Worm (Caenorhabditis elegans) whole organism, L1 larva: Measurements from ENCODE around the gene pho-7.

Experiments
- C34B4.2 ChIP-seq: sonication (generic microtip); optimal IDR thresholded peaks from 2 replicates; lab custom pipeline; 2017; ENCODE audit warnings: mild to moderate bottlenecking, missing genetic modification characterization, missing compliant biosample characterization
- aha-1 ChIP-seq: fragments of 150-350 bp; optimal IDR thresholded peaks from 2 replicates; lab custom pipeline; 2014; ENCODE audit warnings: missing biosample characterization, missing genetic modification characterization
- aly-2 ChIP-seq: fragments of 150-350 bp; optimal IDR thresholded peaks from 2 replicates; lab custom pipeline; 2014; ENCODE audit warnings: missing biosample characterization, missing genetic modification characterization
- ama-1 ChIP-seq: fragments of 150-350 bp; optimal IDR thresholded peaks from 2 replicates; lab custom pipeline; 2014
- blmp-1 ChIP-seq: fragments of 150-350 bp; optimal IDR thresholded peaks from 2 replicates; lab custom pipeline; 2014; ENCODE audit warnings: missing biosample characterization, missing genetic modification characterization
- ceh-8 ChIP-seq: fragments of 200-800 bp; sonication (Bioruptor generic); optimal IDR thresholded peaks from 2 replicates; lab custom pipeline; 2018; ENCODE audit warnings: mild to moderate bottlenecking, missing genetic modification characterization, moderate library complexity, missing compliant biosample characterization
- ceh-82 ChIP-seq, 3 experiments: fragments of 150-350 bp in 1 of 3; sonication (generic microtip) in 2 of 3; optimal IDR thresholded peaks; 2 replicates each; lab custom pipeline; 2014 to 2017; ENCODE audit warnings: missing biosample characterization in 3 of 3, missing genetic modification characterization in 3 of 3
- ceh-90 ChIP-seq: sonication (generic microtip); optimal IDR thresholded peaks from 2 replicates; lab custom pipeline; 2016; ENCODE audit warnings: missing genetic modification characterization, missing compliant biosample characterization
- ces-1 ChIP-seq: fragments of 150-350 bp; optimal IDR thresholded peaks from 2 replicates; lab custom pipeline; 2014; ENCODE audit warnings: missing biosample characterization, missing genetic modification reagents, missing genetic modification characterization
- dsc-1 ChIP-seq: sonication (generic microtip); optimal IDR thresholded peaks from 2 replicates; lab custom pipeline; 2016; ENCODE audit warnings: mild to moderate bottlenecking, missing genetic modification characterization, missing compliant biosample characterization
- efl-3 ChIP-seq: fragments of 200-800 bp; sonication (Bioruptor generic); optimal IDR thresholded peaks from 2 replicates; lab custom pipeline; 2018; ENCODE audit warnings: mild to moderate bottlenecking, missing genetic modification characterization, missing compliant biosample characterization
- egl-27 ChIP-seq, 2 experiments: fragments of 150-350 bp in 1 of 2; sonication (generic microtip); optimal IDR thresholded peaks; 3 replicates each; lab custom pipeline; 2017 to 2018; ENCODE audit warnings: missing biosample characterization in 2 of 2, missing genetic modification characterization in 2 of 2, missing genetic modification reagents in 2 of 2
- elt-2 ChIP-seq: sonication (generic microtip); optimal IDR thresholded peaks from 2 replicates; lab custom pipeline; 2016; ENCODE audit warnings: missing genetic modification characterization, mild to moderate bottlenecking, inconsistent platforms, missing compliant biosample characterization, missing genetic modification reagents
- ets-5 ChIP-seq: fragments of 200-800 bp; sonication (Bioruptor generic); IDR thresholded peaks from 2 replicates; pipeline ENCODE4 v1.3.6; 2022; ENCODE audit warnings: missing genetic modification characterization, missing compliant biosample characterization
- fkh-10 ChIP-seq: sonication (generic microtip); optimal IDR thresholded peaks from 2 replicates; lab custom pipeline; 2017; ENCODE audit warnings: missing biosample characterization, missing genetic modification reagents, missing genetic modification characterization
- fkh-4 ChIP-seq: sonication (generic microtip); optimal IDR thresholded peaks from 2 replicates; lab custom pipeline; 2016; ENCODE audit warnings: missing compliant biosample characterization, missing genetic modification characterization, borderline replicate concordance
- fkh-8 ChIP-seq: sonication (generic microtip); optimal IDR thresholded peaks from 2 replicates; lab custom pipeline; 2016; ENCODE audit warnings: mild to moderate bottlenecking, missing genetic modification characterization, missing compliant biosample characterization
- fos-1 ChIP-seq: fragments of 150-350 bp; optimal IDR thresholded peaks from 2 replicates; lab custom pipeline; 2014; ENCODE audit warnings: missing biosample characterization, missing genetic modification characterization
- grh-1 ChIP-seq: fragments of 200-800 bp; sonication (Bioruptor generic); IDR thresholded peaks from 2 replicates; pipeline ENCODE4 v1.3.6; 2022; ENCODE audit warnings: missing genetic modification reagents, missing genetic modification characterization, missing compliant biosample characterization
- irx-1 ChIP-seq: sonication (generic microtip); optimal IDR thresholded peaks from 2 replicates; lab custom pipeline; 2016; ENCODE audit warnings: missing genetic modification characterization, missing compliant biosample characterization
- jun-1 ChIP-seq: fragments of 150-350 bp; optimal IDR thresholded peaks from 2 replicates; lab custom pipeline; 2014; ENCODE audit warnings: missing biosample characterization, missing genetic modification reagents, missing genetic modification characterization
- lin-14 ChIP-seq: fragments of 200-800 bp; sonication (Bioruptor generic); optimal IDR thresholded peaks from 2 replicates; lab custom pipeline; 2018; ENCODE audit warnings: mild to moderate bottlenecking, missing genetic modification characterization, moderate library complexity, missing compliant biosample characterization
- lin-35 ChIP-seq, 2 experiments: fragments of 150-350 bp; optimal IDR thresholded peaks; 2 replicates each; lab custom pipeline; 2014; ENCODE audit warnings: missing biosample characterization in 2 of 2, missing genetic modification characterization in 2 of 2, missing genetic modification reagents in 2 of 2
- lin-39 ChIP-seq: fragments of 150-350 bp; optimal IDR thresholded peaks from 2 replicates; lab custom pipeline; 2014; ENCODE audit warnings: missing biosample characterization, missing genetic modification reagents, missing genetic modification characterization
- lir-3 ChIP-seq: sonication (generic microtip); optimal IDR thresholded peaks from 2 replicates; lab custom pipeline; 2016; ENCODE audit warnings: mild to moderate bottlenecking, missing genetic modification characterization, moderate library complexity, missing compliant biosample characterization; ENCODE audit not compliant: poor library complexity
- lsy-2 ChIP-seq, 2 experiments: fragments of 150-350 bp; optimal IDR thresholded peaks; 2 replicates each; lab custom pipeline; 2014; ENCODE audit warnings: missing biosample characterization in 2 of 2, missing genetic modification characterization in 2 of 2
- mep-1 ChIP-seq: fragments of 150-350 bp; optimal IDR thresholded peaks from 2 replicates; lab custom pipeline; 2014; ENCODE audit warnings: missing biosample characterization, missing genetic modification characterization
- nhr-19 ChIP-seq: fragments of 200-800 bp; sonication (Bioruptor generic); conservative IDR thresholded peaks from 2 replicates; pipeline ENCODE4 v1.3.6; 2022; ENCODE audit warnings: missing genetic modification characterization, missing compliant biosample characterization
- nhr-20 ChIP-seq: sonication (generic microtip); optimal IDR thresholded peaks from 2 replicates; lab custom pipeline; 2016; ENCODE audit warnings: mild to moderate bottlenecking, missing genetic modification characterization, missing compliant biosample characterization
- nhr-237 ChIP-seq: fragments of 150-350 bp; optimal IDR thresholded peaks from 2 replicates; lab custom pipeline; 2014; ENCODE audit warnings: missing biosample characterization, missing genetic modification characterization
- nhr-71 ChIP-seq: sonication (generic microtip); optimal IDR thresholded peaks from 2 replicates; lab custom pipeline; 2016; ENCODE audit warnings: mild to moderate bottlenecking, missing genetic modification characterization, moderate library complexity, missing compliant biosample characterization
- nhr-76 ChIP-seq: sonication (generic microtip); optimal IDR thresholded peaks from 2 replicates; lab custom pipeline; 2017; ENCODE audit warnings: missing biosample characterization, missing genetic modification characterization
- nhr-77 ChIP-seq: fragments of 150-350 bp; optimal IDR thresholded peaks from 2 replicates; lab custom pipeline; 2014; ENCODE audit warnings: missing biosample characterization, missing genetic modification characterization
- nhr-84 ChIP-seq: sonication (generic microtip); optimal IDR thresholded peaks from 2 replicates; lab custom pipeline; 2017; ENCODE audit warnings: missing biosample characterization, missing genetic modification characterization
- nhr-85 ChIP-seq: sonication (generic microtip); peaks from one replicate; lab custom pipeline; 2016; ENCODE audit warnings: missing genetic modification characterization, inconsistent platforms, missing compliant biosample characterization
- nhr-90 ChIP-seq: sonication (generic microtip); optimal IDR thresholded peaks from 2 replicates; lab custom pipeline; 2016; ENCODE audit warnings: mild to moderate bottlenecking, missing genetic modification characterization, missing compliant biosample characterization; ENCODE audit not compliant: poor library complexity
- pag-3 ChIP-seq: sonication (generic microtip); optimal IDR thresholded peaks from 2 replicates; lab custom pipeline; 2017; ENCODE audit warnings: missing genetic modification characterization, mild to moderate bottlenecking, missing compliant biosample characterization, antibody characterized with exemption, borderline replicate concordance; ENCODE audit not compliant: insufficient read depth
- pqm-1 ChIP-seq: sonication (generic microtip); optimal IDR thresholded peaks from 3 replicates; lab custom pipeline; 2017; ENCODE audit warnings: missing biosample characterization, missing genetic modification characterization
- rnt-1 ChIP-seq: sonication (generic microtip); optimal IDR thresholded peaks from 2 replicates; lab custom pipeline; 2016; ENCODE audit warnings: mild to moderate bottlenecking, missing genetic modification characterization, moderate library complexity, missing compliant biosample characterization
- skn-1 ChIP-seq: fragments of 150-350 bp; optimal IDR thresholded peaks from 2 replicates; lab custom pipeline; 2014; ENCODE audit warnings: missing biosample characterization, missing genetic modification characterization
- sptf-1 ChIP-seq: fragments of 150-350 bp; optimal IDR thresholded peaks from 2 replicates; lab custom pipeline; 2014; ENCODE audit warnings: missing biosample characterization, missing genetic modification characterization
- swsn-7 ChIP-seq: sonication (generic microtip); optimal IDR thresholded peaks from 2 replicates; lab custom pipeline; 2016; ENCODE audit warnings: missing genetic modification characterization, missing compliant biosample characterization
- tlp-1 ChIP-seq: fragments of 150-350 bp; optimal IDR thresholded peaks from 2 replicates; lab custom pipeline; 2014; ENCODE audit warnings: missing biosample characterization, missing genetic modification characterization
- unc-130 ChIP-seq: fragments of 150-350 bp; optimal IDR thresholded peaks from 2 replicates; lab custom pipeline; 2017; ENCODE audit warnings: missing biosample characterization, missing genetic modification characterization, inconsistent platforms
- unc-30 ChIP-seq: sonication (generic microtip); optimal IDR thresholded peaks from 2 replicates; lab custom pipeline; 2017; ENCODE audit warnings: missing biosample characterization, missing genetic modification characterization
- unc-86 ChIP-seq: sonication (generic microtip); optimal IDR thresholded peaks from 2 replicates; lab custom pipeline; 2016; ENCODE audit warnings: missing genetic modification characterization, missing compliant biosample characterization
- unc-98 ChIP-seq: fragments of 200-800 bp; sonication (Bioruptor generic); IDR thresholded peaks from 2 replicates; pipeline ENCODE4 v1.3.6; 2022; ENCODE audit warnings: missing genetic modification characterization, missing compliant biosample characterization
- xbp-1 ChIP-seq: sonication (generic microtip); optimal IDR thresholded peaks from 2 replicates; lab custom pipeline; 2016; ENCODE audit warnings: missing genetic modification characterization, missing compliant biosample characterization
- zip-4 ChIP-seq: fragments of 200-800 bp; sonication (Bioruptor generic); optimal IDR thresholded peaks from 2 replicates; lab custom pipeline; 2018; ENCODE audit warnings: mild to moderate bottlenecking, missing genetic modification characterization, moderate library complexity, missing compliant biosample characterization
- ztf-11 ChIP-seq, 2 experiments: sonication (generic microtip); optimal IDR thresholded peaks; 2 replicates each; lab custom pipeline; 2016 to 2017; ENCODE audit warnings: missing genetic modification characterization in 2 of 2, missing biosample characterization in 1 of 2, missing compliant biosample characterization in 1 of 2
- ztf-4 ChIP-seq: fragments of 150-350 bp; optimal IDR thresholded peaks from 2 replicates; lab custom pipeline; 2014; ENCODE audit warnings: missing biosample characterization, missing genetic modification characterization

Gene pho-7

DNA sequence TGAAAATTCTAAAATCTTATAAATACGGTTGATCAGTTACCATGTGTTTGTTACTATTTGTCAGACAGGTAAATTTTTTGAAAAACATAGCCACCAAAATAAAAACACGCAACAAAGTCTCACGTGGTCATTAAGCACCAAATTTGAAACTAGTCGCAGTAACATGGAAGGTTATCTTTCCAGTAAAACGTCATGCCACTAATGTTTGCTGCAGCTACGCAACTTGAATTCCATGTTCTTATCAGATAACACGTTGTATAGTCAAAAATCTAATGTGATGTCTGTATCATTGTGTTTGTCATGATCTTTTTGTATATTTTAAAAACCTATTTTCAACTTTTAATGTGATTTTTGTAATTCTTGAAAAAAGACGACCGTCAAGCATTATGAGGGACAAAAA lies 39.4 kb downstream of the pho-7 start (continued):
- TF ChIP-seq fkh-10 (no peak), nhr-19 (GFP tag; lab: Robert Waterston, UW) (no peak), ama-1 (lab: Kevin White, UChicago) (no peak), nhr-85 (tag; lab: Kevin White, UChicago) (peak; percentile 78), egl-27 (tag; optimal IDR thresholded peaks at IDR 0.05; lab: Kevin White, UChicago) (no peak), ceh-8 (no peak), skn-1 (tag; lab: Kevin White, UChicago) (no peak), unc-130 (no peak), ces-1 (GFP tag; lab: Kevin White, UChicago) (no peak), dsc-1 (tag; lab: Kevin White, UChicago) (no peak), nhr-20 (tag; lab: Kevin White, UChicago) (peak; percentile 57), sptf-1 (no peak), nhr-76 (tag; lab: Kevin White, UChicago) (no peak), ceh-82 (tag; optimal IDR thresholded peaks at IDR 0.05; lab: Kevin White, UChicago) (no peak), nhr-84 (tag; lab: Kevin White, UChicago) (no peak), zip-4 (GFP tag; lab: Kevin White, UChicago) (no peak), tlp-1 (tag; lab: Kevin White, UChicago) (no peak), unc-86 (no peak), nhr-71 (tag; lab: Kevin White, UChicago) (peak; percentile 37), ceh-90 (no peak), nhr-77 (no peak), efl-3 (GFP tag; lab: Kevin White, UChicago) (no peak), aly-2 (tag; lab: Kevin White, UChicago) (no peak), fos-1 (no peak), ztf-11 (tag; optimal IDR thresholded peaks at IDR 0.05; lab: Kevin White, UChicago) (no peak), aha-1 (tag; lab: Kevin White, UChicago) (no peak), lin-39 (tag; lab: Kevin White, UChicago) (no peak), swsn-7 (tag; lab: Kevin White, UChicago) (no peak), ets-5 (GFP tag; lab: Robert Waterston, UW) (no peak), lsy-2 (tag; optimal IDR thresholded peaks at IDR 0.05; lab: Kevin White, UChicago) (no peak), ztf-4 (tag; lab: Kevin White, UChicago) (no peak), lin-35 (GFP tag; optimal IDR thresholded peaks at IDR 0.05; lab: Kevin White, UChicago) (peak in 1 of 2 experiments; percentile 37), nhr-90 (tag; lab: Kevin White, UChicago) (peak; percentile 37), fkh-4 (tag; lab: Kevin White, UChicago) (no peak), nhr-237 (no peak)
- TF ChIP-seq, all 84 proteins: peak for 11

ce11 chrX:10900952-10901351 lies 40.2 kb downstream of the pho-7 start:
- TF ChIP-seq dsc-1 (tag; lab: Kevin White, UChicago) (peak; percentile 58), pqm-1 (tag; lab: Kevin White, UChicago) (no peak), ceh-8 (no peak), tlp-1 (tag; lab: Kevin White, UChicago) (no peak), lin-39 (tag; lab: Kevin White, UChicago) (no peak), blmp-1 (tag; lab: Kevin White, UChicago) (no peak), nhr-84 (tag; lab: Kevin White, UChicago) (no peak), mep-1 (tag; lab: Kevin White, UChicago) (peak; percentile 80), rnt-1 (tag; lab: Kevin White, UChicago) (peak; percentile 66), fkh-8 (peak; percentile 63), nhr-71 (tag; lab: Kevin White, UChicago) (peak; percentile 82), lin-14 (GFP tag; lab: Kevin White, UChicago) (peak; percentile 99), aly-2 (tag; lab: Kevin White, UChicago) (no peak), unc-98 (GFP tag; lab: Robert Waterston, UW) (no peak), pag-3 (tag; lab: Kevin White, UChicago) (peak; percentile 8), lir-3 (tag; lab: Kevin White, UChicago) (peak; percentile 22), nhr-19 (GFP tag; lab: Robert Waterston, UW) (peak; percentile 62), nhr-20 (tag; lab: Kevin White, UChicago) (peak; percentile 69), nhr-90 (tag; lab: Kevin White, UChicago) (peak; percentile 25), unc-30 (tag; lab: Kevin White, UChicago) (no peak), grh-1 (GFP tag; lab: Robert Waterston, UW) (no peak), irx-1 (tag; lab: Kevin White, UChicago) (peak; percentile 37), swsn-7 (tag; lab: Kevin White, UChicago) (peak; percentile 57), ets-5 (GFP tag; lab: Robert Waterston, UW) (no peak), elt-2 (no peak), nhr-237 (no peak), jun-1 (tag; lab: Kevin White, UChicago) (no peak), fkh-4 (tag; lab: Kevin White, UChicago) (no peak), skn-1 (tag; lab: Kevin White, UChicago) (peak; percentile 41), C34B4.2 (no peak), xbp-1 (tag; lab: Kevin White, UChicago) (peak; percentile 23)
